Worm (Caenorhabditis elegans): ENCODE results near the gene irld-4.

DNA sequence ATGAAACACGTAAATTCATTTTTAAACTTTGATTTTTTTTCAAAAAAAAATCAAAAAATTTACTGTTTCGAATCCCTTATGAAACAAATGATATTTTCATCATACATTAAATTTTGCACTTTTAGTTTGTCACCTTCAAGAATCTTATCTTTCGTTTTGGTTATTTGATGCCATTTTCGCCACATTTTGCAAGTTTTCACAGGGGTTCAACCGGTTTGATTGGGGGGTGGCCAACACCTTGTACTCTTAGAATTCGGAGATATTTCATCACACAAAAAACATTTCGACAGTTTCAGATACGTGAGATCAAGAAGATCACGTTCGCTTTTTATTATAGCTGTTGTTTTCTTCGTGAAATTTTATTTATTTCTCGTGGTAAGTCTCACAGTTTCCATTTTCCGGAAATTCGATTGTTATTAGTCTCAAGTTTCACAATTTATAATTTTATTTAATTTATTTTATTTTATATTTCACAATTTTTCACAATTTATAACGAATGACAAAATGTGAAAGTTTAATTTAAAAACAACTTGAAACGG, 44.3 kb downstream of the irld-4 start, which contains the start of gene Y57G11C.31:
- TF ChIP-seq hlh-17 (GFP tag; optimal IDR thresholded peaks at IDR 0.05; ENCODE audit: borderline replicate concordance) (no peak), jun-1 (tag; optimal IDR thresholded peaks at IDR 0.05) (no peak), nhr-76 (tag; optimal IDR thresholded peaks at IDR 0.05) (no peak), unc-130 (tag; optimal IDR thresholded peaks at IDR 0.05) (no peak), ces-1 (GFP tag; optimal IDR thresholded peaks at IDR 0.05) (no peak), fos-1 (tag; optimal IDR thresholded peaks at IDR 0.05) (no peak), fkh-10 (GFP tag; optimal IDR thresholded peaks at IDR 0.05) (no peak), pqm-1 (tag; optimal IDR thresholded peaks at IDR 0.05) (no peak), unc-86 (tag; optimal IDR thresholded peaks at IDR 0.05) (no peak), aly-2 (tag; optimal IDR thresholded peaks at IDR 0.05) (no peak), hpl-2 (GFP tag; optimal IDR thresholded peaks at IDR 0.05) (no peak)

Measured in whole organism, L1 larva.